Worm (Caenorhabditis elegans) whole organism, midembryonic: ENCODE results near the gene C06E4.3.

Experiments used
- T22C8.4 ChIP-seq: fragments of 200-800 bp; sonication (Bioruptor generic); IDR thresholded peaks from 2 replicates; pipeline ENCODE4 v1.3.6; 2022; ENCODE audit warnings: missing genetic modification characterization, missing compliant biosample characterization
- cog-1 ChIP-seq: sonication (generic microtip); optimal IDR thresholded peaks from 2 replicates; lab custom pipeline; 2016; ENCODE audit warnings: missing genetic modification characterization, missing compliant biosample characterization
- flt-1 ChIP-seq: fragments of 200-800 bp; sonication (Bioruptor generic); IDR thresholded peaks from 2 replicates; pipeline ENCODE4 v1.3.6; 2022; ENCODE audit warnings: missing genetic modification characterization, missing compliant biosample characterization
- klf-2 ChIP-seq: fragments of 200-800 bp; sonication (Bioruptor generic); conservative IDR thresholded peaks from 2 replicates; pipeline ENCODE4 v1.3.6; 2022; ENCODE audit warnings: missing genetic modification reagents, missing genetic modification characterization, missing compliant biosample characterization
- med-1 ChIP-seq: sonication (generic microtip); optimal IDR thresholded peaks from 2 replicates; lab custom pipeline; 2017; ENCODE audit warnings: missing genetic modification characterization, mild to moderate bottlenecking, missing compliant biosample characterization, antibody characterized with exemption, missing genetic modification reagents; ENCODE audit not compliant: insufficient read depth
- ref-1 ChIP-seq: fragments of 200-800 bp; sonication (Bioruptor generic); conservative IDR thresholded peaks from 2 replicates; pipeline ENCODE4 v1.3.6; 2022; ENCODE audit warnings: missing genetic modification reagents, missing genetic modification characterization, missing compliant biosample characterization
- tab-1 ChIP-seq: fragments of 200-800 bp; sonication (Bioruptor generic); IDR thresholded peaks from 2 replicates; pipeline ENCODE4 v1.3.6; 2022; ENCODE audit warnings: missing genetic modification characterization, missing compliant biosample characterization
- ztf-23 ChIP-seq: fragments of 200-800 bp; sonication (Bioruptor generic); IDR thresholded peaks from 2 replicates; pipeline ENCODE4 v1.3.6; 2022; ENCODE audit warnings: missing genetic modification reagents, missing genetic modification characterization, missing compliant biosample characterization
- ztf-29 ChIP-seq: fragments of 200-800 bp; sonication (Bioruptor generic); IDR thresholded peaks from 2 replicates; pipeline ENCODE4 v1.3.6; 2022; ENCODE audit warnings: missing genetic modification reagents, missing genetic modification characterization, missing compliant biosample characterization

- no peak for TF ChIP-seq med-1
- TF ChIP-seq flt-1 (GFP tag; lab: Robert Waterston, UW) = no peak
- no peak for TF ChIP-seq T22C8.4 (GFP tag; lab: Robert Waterston, UW)
- TF ChIP-seq cog-1 (tag; lab: Kevin White, UChicago) = no peak
- no peak for TF ChIP-seq klf-2 (GFP tag; lab: Robert Waterston, UW)
- TF ChIP-seq tab-1 (GFP tag; lab: Robert Waterston, UW) = no peak
- no peak for TF ChIP-seq ztf-29 (GFP tag; lab: Robert Waterston, UW)
- no peak for TF ChIP-seq ztf-23 (GFP tag; lab: Robert Waterston, UW)
- no peak for TF ChIP-seq ref-1 (GFP tag; lab: Robert Waterston, UW)
Observed at ce11 chrIV:7219398-7220087, 41.1 kb upstream of the C06E4.3 start, which contains the start of the genes glb-23 and R13A1.1.
